Worm (Caenorhabditis elegans) whole organism, mixed stage, embryonic: Measurements from ENCODE around the gene R160.6.

Experiments
- M03D4.4 ChIP-seq: sonication (generic microtip); optimal IDR thresholded peaks from 2 replicates; lab custom pipeline; 2017; ENCODE audit warnings: mild to moderate bottlenecking, missing genetic modification characterization, missing compliant biosample characterization
- bed-3 ChIP-seq: fragments of 200-800 bp; sonication (Bioruptor generic); optimal IDR thresholded peaks from 3 replicates; lab custom pipeline; 2018; ENCODE audit warnings: mild to moderate bottlenecking, missing genetic modification characterization, moderate library complexity, missing compliant biosample characterization
- blmp-1 ChIP-seq: fragments of 150-350 bp; optimal IDR thresholded peaks from 2 replicates; lab custom pipeline; 2014; ENCODE audit warnings: missing biosample characterization, missing genetic modification characterization
- ceh-39 ChIP-seq: fragments of 150-350 bp; optimal IDR thresholded peaks from 2 replicates; lab custom pipeline; 2014; ENCODE audit warnings: missing biosample characterization, missing genetic modification characterization
- ceh-43 ChIP-seq: fragments of 200-800 bp; sonication (Bioruptor generic); optimal IDR thresholded peaks from 2 replicates; lab custom pipeline; 2018; ENCODE audit warnings: mild to moderate bottlenecking, missing genetic modification characterization, moderate library complexity, missing compliant biosample characterization
- ceh-83 ChIP-seq: fragments of 200-800 bp; sonication (Bioruptor generic); optimal IDR thresholded peaks from 2 replicates; lab custom pipeline; 2018; ENCODE audit warnings: mild to moderate bottlenecking, missing genetic modification characterization, missing compliant biosample characterization
- cnd-1 ChIP-seq: fragments of 200-800 bp; sonication (Bioruptor generic); optimal IDR thresholded peaks from 2 replicates; lab custom pipeline; 2018; ENCODE audit warnings: mild to moderate bottlenecking, missing genetic modification characterization, missing compliant biosample characterization
- drap-1 ChIP-seq: fragments of 200-800 bp; sonication (Bioruptor generic); optimal IDR thresholded peaks from 3 replicates; lab custom pipeline; 2018; ENCODE audit warnings: mild to moderate bottlenecking, missing genetic modification characterization, missing compliant biosample characterization
- elt-1 ChIP-seq: sonication (generic microtip); optimal IDR thresholded peaks from 2 replicates; lab custom pipeline; 2017; ENCODE audit warnings: missing genetic modification characterization, mild to moderate bottlenecking, missing compliant biosample characterization, antibody characterized with exemption, moderate library complexity, borderline replicate concordance; ENCODE audit not compliant: insufficient read depth
- elt-3 ChIP-seq: fragments of 150-350 bp; optimal IDR thresholded peaks from 2 replicates; lab custom pipeline; 2014; ENCODE audit warnings: missing biosample characterization, missing genetic modification characterization
- flh-1 ChIP-seq: fragments of 200-800 bp; sonication (Bioruptor generic); optimal IDR thresholded peaks from 2 replicates; lab custom pipeline; 2018; ENCODE audit warnings: mild to moderate bottlenecking, missing genetic modification characterization, moderate library complexity, missing compliant biosample characterization
- ham-2 ChIP-seq: fragments of 200-800 bp; sonication (Bioruptor generic); optimal IDR thresholded peaks from 2 replicates; lab custom pipeline; 2018; ENCODE audit warnings: mild to moderate bottlenecking, missing genetic modification characterization, missing compliant biosample characterization
- hlh-1 ChIP-seq: fragments of 150-350 bp; optimal IDR thresholded peaks from 2 replicates; lab custom pipeline; 2014; ENCODE audit warnings: missing biosample characterization, missing genetic modification reagents, missing genetic modification characterization
- lin-13 ChIP-seq: fragments of 150-350 bp; optimal IDR thresholded peaks from 2 replicates; lab custom pipeline; 2014; ENCODE audit warnings: missing biosample characterization, missing genetic modification characterization
- lin-32 ChIP-seq: fragments of 200-800 bp; sonication (Bioruptor generic); optimal IDR thresholded peaks from 2 replicates; lab custom pipeline; 2018; ENCODE audit warnings: mild to moderate bottlenecking, missing genetic modification characterization, missing compliant biosample characterization
- lsy-2 ChIP-seq: fragments of 150-350 bp; optimal IDR thresholded peaks from 2 replicates; lab custom pipeline; 2014; ENCODE audit warnings: missing biosample characterization, missing genetic modification characterization
- mab-5 ChIP-seq: fragments of 150-350 bp; optimal IDR thresholded peaks from 2 replicates; lab custom pipeline; 2014; ENCODE audit warnings: missing biosample characterization, missing genetic modification characterization
- mep-1 ChIP-seq: fragments of 150-350 bp; optimal IDR thresholded peaks from 2 replicates; lab custom pipeline; 2017; ENCODE audit warnings: missing biosample characterization, missing genetic modification reagents, missing genetic modification characterization, inconsistent platforms
- mls-2 ChIP-seq: sonication (generic microtip); optimal IDR thresholded peaks from 2 replicates; lab custom pipeline; 2016; ENCODE audit warnings: mild to moderate bottlenecking, missing genetic modification characterization, moderate library complexity, missing compliant biosample characterization
- nhr-12 ChIP-seq: fragments of 150-350 bp; optimal IDR thresholded peaks from 2 replicates; lab custom pipeline; 2014; ENCODE audit warnings: missing biosample characterization, missing genetic modification characterization
- nhr-2 ChIP-seq: fragments of 150-350 bp; optimal IDR thresholded peaks from 2 replicates; lab custom pipeline; 2014; ENCODE audit warnings: missing biosample characterization, missing genetic modification characterization
- nhr-237 ChIP-seq: fragments of 150-350 bp; optimal IDR thresholded peaks from 2 replicates; lab custom pipeline; 2014; ENCODE audit warnings: missing biosample characterization, missing genetic modification characterization
- nhr-28 ChIP-seq: fragments of 150-350 bp; optimal IDR thresholded peaks from 2 replicates; lab custom pipeline; 2014; ENCODE audit warnings: missing biosample characterization, missing genetic modification characterization
- nhr-76 ChIP-seq: sonication (generic microtip); optimal IDR thresholded peaks from 2 replicates; lab custom pipeline; 2017; ENCODE audit warnings: missing biosample characterization, missing genetic modification characterization
- pha-4 ChIP-seq: fragments of 150-350 bp; optimal IDR thresholded peaks from 2 replicates; lab custom pipeline; 2018; ENCODE audit warnings: missing biosample characterization, missing genetic modification reagents, missing genetic modification characterization
- sem-2 ChIP-seq: fragments of 200-800 bp; sonication (Bioruptor generic); optimal IDR thresholded peaks from 2 replicates; lab custom pipeline; 2018; ENCODE audit warnings: mild to moderate bottlenecking, missing genetic modification characterization, missing compliant biosample characterization
- snpc-4 ChIP-seq: fragments of 150-350 bp; optimal IDR thresholded peaks from 2 replicates; lab custom pipeline; 2014; ENCODE audit warnings: missing biosample characterization, missing genetic modification characterization
- sptf-1 ChIP-seq: sonication (generic microtip); optimal IDR thresholded peaks from 2 replicates; lab custom pipeline; 2017; ENCODE audit warnings: mild to moderate bottlenecking, missing genetic modification characterization, moderate library complexity, missing compliant biosample characterization
- tbx-8 ChIP-seq: fragments of 200-800 bp; sonication (Bioruptor generic); optimal IDR thresholded peaks from 2 replicates; lab custom pipeline; 2018; ENCODE audit warnings: mild to moderate bottlenecking, missing genetic modification characterization, moderate library complexity, missing compliant biosample characterization
- unc-120 ChIP-seq: sonication (generic microtip); optimal IDR thresholded peaks from 2 replicates; lab custom pipeline; 2017; ENCODE audit warnings: missing genetic modification characterization, missing compliant biosample characterization; ENCODE audit not compliant: poor library complexity, severe bottlenecking
- unc-39 ChIP-seq: fragments of 150-350 bp; optimal IDR thresholded peaks from 2 replicates; lab custom pipeline; 2014; ENCODE audit warnings: missing biosample characterization, missing genetic modification characterization
- unc-62 ChIP-seq: fragments of 150-350 bp; optimal IDR thresholded peaks from 2 replicates; lab custom pipeline; 2014; ENCODE audit warnings: missing biosample characterization, missing genetic modification reagents, missing genetic modification characterization
- ztf-11 ChIP-seq: fragments of 150-350 bp; optimal IDR thresholded peaks from 2 replicates; lab custom pipeline; 2014; ENCODE audit warnings: missing biosample characterization, missing genetic modification characterization

Gene R160.6

ce11 chrX:4377689-4378088, 4.7 kb upstream of the R160.6 start, which contains the start of gene R160.12:
Gene R160.12, minus strand, starts transcription at chrX:4377789.
- TF ChIP-seq mls-2 (tag; lab: Kevin White, UChicago), result no peak
- TF ChIP-seq nhr-76, result no peak
- TF ChIP-seq lin-32 (GFP tag; lab: Kevin White, UChicago), result no peak
- no peak for TF ChIP-seq nhr-28 (tag; lab: Kevin White, UChicago)
- no peak for TF ChIP-seq mab-5 (tag; lab: Kevin White, UChicago)
- no peak for TF ChIP-seq ceh-39 (tag; lab: Kevin White, UChicago)

- TF ChIP-seq bed-3 (GFP tag; lab: Kevin White, UChicago), result no peak
These were observed 3.8 kb upstream of the R160.6 start, which contains the start of gene R160.2 for ce11 chrX:4376801-4377200. Gene R160.2, minus strand, starts transcription at chrX:4376901.

ce11 chrX:4371988-4372387, 1.0 kb downstream of the R160.6 start, which contains the start of gene R160.14:
Gene R160.14, minus strand, starts transcription at chrX:4372088.
- no peak for TF ChIP-seq unc-62 (GFP tag; lab: Kevin White, UChicago)
- TF ChIP-seq sptf-1 (tag; lab: Kevin White, UChicago), result no peak
- no peak for TF ChIP-seq ceh-39 (tag; lab: Kevin White, UChicago)
- TF ChIP-seq lin-13, result no peak
- no peak for TF ChIP-seq lsy-2 (tag; lab: Kevin White, UChicago)
- TF ChIP-seq nhr-12 (tag; lab: Kevin White, UChicago), result no peak
- TF ChIP-seq nhr-28 (tag; lab: Kevin White, UChicago), result no peak
- no peak for TF ChIP-seq snpc-4 (tag; lab: Kevin White, UChicago)
- TF ChIP-seq nhr-237, result no peak
- TF ChIP-seq blmp-1 (tag; lab: Kevin White, UChicago), result no peak
- no peak for TF ChIP-seq tbx-8
- no peak for TF ChIP-seq ztf-11 (tag; lab: Kevin White, UChicago)
- TF ChIP-seq ham-2 (GFP tag; lab: Kevin White, UChicago), result no peak
- no peak for TF ChIP-seq unc-39 (tag; lab: Kevin White, UChicago)
- TF ChIP-seq ceh-43, result no peak
- TF ChIP-seq sem-2 (GFP tag; lab: Kevin White, UChicago), result no peak

- TF ChIP-seq blmp-1 (tag; lab: Kevin White, UChicago), result no peak
- TF ChIP-seq ceh-83 (GFP tag; lab: Kevin White, UChicago), result no peak
- no peak for TF ChIP-seq nhr-237
- no peak for TF ChIP-seq bed-3 (GFP tag; lab: Kevin White, UChicago)
- no peak for TF ChIP-seq tbx-8
- TF ChIP-seq, all 35 proteins: peak for 0
These were observed 1.6 kb downstream of the R160.6 start, which contains the start of gene R160.13 for ce11 chrX:4371413-4371812. Gene R160.13, minus strand, starts transcription at chrX:4371513.

ce11 chrX:4370756-4371155, 2.3 kb downstream of the R160.6 start, which contains the start of gene R160.5:
Gene R160.5, minus strand, starts transcription at chrX:4370856.
- no peak for TF ChIP-seq elt-1 (tag; lab: Kevin White, UChicago)
- no peak for TF ChIP-seq ceh-39 (tag; lab: Kevin White, UChicago)
- no peak for TF ChIP-seq lsy-2 (tag; lab: Kevin White, UChicago)
- TF ChIP-seq ceh-83 (GFP tag; lab: Kevin White, UChicago), result no peak
- no peak for TF ChIP-seq drap-1
- TF ChIP-seq nhr-2, result no peak
- TF ChIP-seq blmp-1 (tag; lab: Kevin White, UChicago), result no peak
- TF ChIP-seq hlh-1, result no peak
- TF ChIP-seq unc-39 (tag; lab: Kevin White, UChicago), result no peak
- no peak for TF ChIP-seq elt-3 (tag; lab: Kevin White, UChicago)
- no peak for TF ChIP-seq flh-1
- no peak for TF ChIP-seq M03D4.4
- TF ChIP-seq mls-2 (tag; lab: Kevin White, UChicago), result no peak
- TF ChIP-seq nhr-237, result no peak

ce11 chrX:4368800-4369199, 4.2 kb downstream of the R160.6 start, which contains the start of gene R160.4:
Gene R160.4, minus strand, starts transcription at chrX:4368900.
- TF ChIP-seq flh-1, result no peak
- no peak for TF ChIP-seq M03D4.4
- no peak for TF ChIP-seq ztf-11 (tag; lab: Kevin White, UChicago)
- no peak for TF ChIP-seq lin-32 (GFP tag; lab: Kevin White, UChicago)
- no peak for TF ChIP-seq mep-1 (tag; lab: Kevin White, UChicago)
- TF ChIP-seq elt-3 (tag; lab: Kevin White, UChicago), result no peak
- TF ChIP-seq unc-62 (GFP tag; lab: Kevin White, UChicago), result no peak
- no peak for TF ChIP-seq ceh-83 (GFP tag; lab: Kevin White, UChicago)
- TF ChIP-seq pha-4 (tag; lab: Kevin White, UChicago), result no peak
- TF ChIP-seq unc-120, result no peak
- TF ChIP-seq cnd-1, result no peak
- TF ChIP-seq blmp-1 (tag; lab: Kevin White, UChicago), result no peak
- no peak for TF ChIP-seq ham-2 (GFP tag; lab: Kevin White, UChicago)
- TF ChIP-seq nhr-237, result no peak
- no peak for TF ChIP-seq bed-3 (GFP tag; lab: Kevin White, UChicago)
- no peak for TF ChIP-seq nhr-28 (tag; lab: Kevin White, UChicago)
- TF ChIP-seq sptf-1 (tag; lab: Kevin White, UChicago), result no peak
